Worm (Caenorhabditis elegans): ENCODE data around the gene Y11D7A.10.

ce11 chrIV:9274008-9274529, 14.5 kb upstream of the Y11D7A.10 start, which contains the start of gene nmy-3:
- TF ChIP-seq fos-1 (tag; optimal IDR thresholded peaks at IDR 0.05), result no peak
- no peak for TF ChIP-seq ztf-4 (tag; optimal IDR thresholded peaks at IDR 0.05)
- TF ChIP-seq ceh-16 (tag; optimal IDR thresholded peaks at IDR 0.05), result no peak
- TF ChIP-seq daf-12 (tag; optimal IDR thresholded peaks at IDR 0.05), result no peak
- no peak for TF ChIP-seq unc-62 (GFP tag; optimal IDR thresholded peaks at IDR 0.05)
- no peak for TF ChIP-seq ztf-11 (tag; optimal IDR thresholded peaks at IDR 0.05)
- no peak for TF ChIP-seq pqm-1 (tag; optimal IDR thresholded peaks at IDR 0.05)
- no peak for TF ChIP-seq fkh-10 (GFP tag; optimal IDR thresholded peaks at IDR 0.05)
- TF ChIP-seq ama-1 (optimal IDR thresholded peaks at IDR 0.05), result no peak
- TF ChIP-seq ceh-82 (tag; optimal IDR thresholded peaks at IDR 0.05), result no peak

All from whole organism, L3 larva.